Fruit fly (Drosophila melanogaster): ENCODE measurements around the gene bocks.

bocks gene

DNA sequence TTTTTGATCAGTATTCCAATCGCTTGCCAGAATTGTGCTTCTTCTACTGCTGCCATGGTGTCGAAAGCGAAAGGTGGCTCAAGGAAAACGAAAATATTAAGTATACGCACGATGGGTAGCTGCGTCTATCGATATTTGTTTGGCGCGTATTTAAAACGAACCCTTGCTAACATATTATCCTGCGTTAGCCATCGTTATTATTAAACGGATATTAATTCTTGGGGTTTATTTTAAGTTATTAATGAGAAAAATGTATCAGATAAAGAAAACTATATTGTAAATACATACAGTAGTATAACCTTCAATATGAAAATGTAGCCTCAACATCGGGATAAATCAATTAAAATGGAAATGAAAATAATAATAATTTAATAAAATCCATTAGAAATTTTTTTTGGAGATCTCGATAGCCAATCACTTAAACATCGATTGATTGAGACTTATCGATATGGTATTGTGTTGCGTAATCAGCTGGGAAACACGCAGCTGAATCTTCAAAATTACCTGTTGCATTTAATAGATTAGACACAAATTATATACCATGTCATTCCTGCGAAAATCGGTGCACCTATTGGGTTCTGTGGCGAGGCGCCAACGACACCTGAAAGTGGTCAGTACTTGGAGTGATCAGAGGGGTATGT is 35.3 kb downstream of the bocks start, which contains the start of the genes CG9386 and BckdhA (continued):
- TF ChIP-seq Vsx1 (GFP tag; optimal IDR thresholded peaks at IDR 0.05) (no peak), CG6175 (GFP tag; IDR thresholded peaks at IDR 0.05) (no peak), peb (GFP tag; IDR thresholded peaks at IDR 0.05) (0 out of 2 replicates have a peak, but pooled peaks have one; percentile 38), CG10543 (GFP tag; optimal IDR thresholded peaks at IDR 0.05) (peak; percentile 62), ftz-f1 (GFP tag; optimal IDR thresholded peaks at IDR 0.05) (no peak), Ravus (GFP tag; IDR thresholded peaks at IDR 0.05) (no peak), ase (GFP tag; IDR thresholded peaks at IDR 0.05) (peak; percentile 46; the same call in 1 of the 3 replicates), ERR (GFP tag; optimal IDR thresholded peaks at IDR 0.05) (no peak), CG9932 (GFP tag; IDR thresholded peaks at IDR 0.05) (peak; percentile 80), vnd (GFP tag; IDR thresholded peaks at IDR 0.05; ENCODE audit: partially characterized antibody) (peak; percentile 64), ATbp (GFP tag; optimal IDR thresholded peaks at IDR 0.05) (no peak), H15 (GFP tag; IDR thresholded peaks at IDR 0.05) (no peak), ab (GFP tag; optimal IDR thresholded peaks at IDR 0.05) (no peak), ems (GFP tag; optimal IDR thresholded peaks at IDR 0.05) (peak; percentile 53), Rfx (GFP tag; IDR thresholded peaks at IDR 0.05) (peak; percentile 72), gro (GFP tag; optimal IDR thresholded peaks at IDR 0.05) (peak; percentile 45), Usf (GFP tag; optimal IDR thresholded peaks at IDR 0.05) (no peak), vfl (GFP tag; optimal IDR thresholded peaks at IDR 0.05) (peak; percentile 34), CG14441 (GFP tag; IDR thresholded peaks at IDR 0.05) (peak; percentile 55), CG2129 (GFP tag; IDR thresholded peaks at IDR 0.05; ENCODE audit: partially characterized antibody) (peak; percentile 36), D (optimal IDR thresholded peaks at IDR 0.05) (no peak), D (GFP tag; optimal IDR thresholded peaks at IDR 0.05) (no peak), tup (GFP tag; optimal IDR thresholded peaks at IDR 0.05) (no peak), trh (GFP tag; optimal IDR thresholded peaks at IDR 0.05) (no peak), tx (GFP tag; optimal IDR thresholded peaks at IDR 0.05) (peak; percentile 18), CG17912 (GFP tag; optimal IDR thresholded peaks at IDR 0.05) (no peak), aop (GFP tag; IDR thresholded peaks at IDR 0.05) (no peak), ttk (GFP tag; IDR thresholded peaks at IDR 0.05) (0 out of 2 replicates have a peak, but pooled peaks have one; percentile 33), mld (GFP tag; IDR thresholded peaks at IDR 0.05; ENCODE audit: partially characterized antibody) (no peak), dpn (GFP tag; optimal IDR thresholded peaks at IDR 0.05) (peak; percentile 59 to 64), E2f2 (GFP tag; IDR thresholded peaks at IDR 0.05) (peak; percentile 83), prd (optimal IDR thresholded peaks at IDR 0.05) (no peak), prd (GFP tag; IDR thresholded peaks at IDR 0.05) (peak; percentile 59; the same call in 2 of the 3 replicates), Oli (tag; optimal IDR thresholded peaks at IDR 0.05) (peak; percentile 21), abd-A (tag; optimal IDR thresholded peaks at IDR 0.05) (no peak), dmrt11E (tag; optimal IDR thresholded peaks at IDR 0.05) (peak; percentile 0), Bgb (GFP tag; IDR thresholded peaks at IDR 0.05; ENCODE audit: partially characterized antibody) (peak; percentile 69), insv (GFP tag; optimal IDR thresholded peaks at IDR 0.05) (no peak), CG17385 (GFP tag; optimal IDR thresholded peaks at IDR 0.05) (peak; percentile 93), CG17802 (tag; optimal IDR thresholded peaks at IDR 0.05) (no peak), D19B (GFP tag; optimal IDR thresholded peaks at IDR 0.05) (peak; percentile 35), CG6765 (GFP tag; optimal IDR thresholded peaks at IDR 0.05) (peak; percentile 27), tna (GFP tag; IDR thresholded peaks at IDR 0.05; ENCODE audit: partially characterized antibody) (no peak), crc (GFP tag; optimal IDR thresholded peaks at IDR 0.05) (no peak), slbo (GFP tag; IDR thresholded peaks at IDR 0.05) (peak; percentile 71), danr (GFP tag; IDR thresholded peaks at IDR 0.05) (no peak), lola (GFP tag; optimal IDR thresholded peaks at IDR 0.05) (peak in 1 of 3 experiments; percentile 48), dysf (GFP tag; IDR thresholded peaks at IDR 0.05) (0 out of 3 replicates have a peak, but pooled peaks have one; percentile 32), lilli (GFP tag; optimal IDR thresholded peaks at IDR 0.05) (peak; percentile 78), mirr (GFP tag; optimal IDR thresholded peaks at IDR 0.05) (no peak)

Measured in whole organism, embryonic.